Worm (Caenorhabditis elegans) whole organism, L4 larva: ENCODE results near the gene F54C9.14.

Experiments used
- F49E8.2 ChIP-seq: sonication (generic microtip); optimal IDR thresholded peaks from 2 replicates; lab custom pipeline; 2016; ENCODE audit warnings: missing compliant biosample characterization, mild to moderate bottlenecking, missing genetic modification characterization, borderline replicate concordance
- R02D3.7 ChIP-seq: fragments of 150-350 bp; sonication (generic microtip); optimal IDR thresholded peaks from 3 replicates; lab custom pipeline; 2014; ENCODE audit warnings: missing biosample characterization, missing genetic modification characterization
- T26A8.4 ChIP-seq: fragments of 200-800 bp; sonication (Bioruptor generic); IDR thresholded peaks from 2 replicates; pipeline ENCODE4 v1.3.6; 2022; ENCODE audit warnings: missing genetic modification characterization, missing compliant biosample characterization
- ZK337.2 ChIP-seq: fragments of 200-800 bp; sonication (Bioruptor generic); IDR thresholded peaks from 2 replicates; pipeline ENCODE4 v1.3.6; 2022; ENCODE audit warnings: missing genetic modification reagents, missing genetic modification characterization, missing compliant biosample characterization
- aha-1 ChIP-seq: fragments of 150-350 bp; peaks from one replicate; lab custom pipeline; 2014; ENCODE audit warnings: missing biosample characterization, missing genetic modification characterization
- attf-4 ChIP-seq: sonication (generic microtip); optimal IDR thresholded peaks from 3 replicates; lab custom pipeline; 2017; ENCODE audit warnings: missing biosample characterization, missing genetic modification characterization
- ceh-28 ChIP-seq: fragments of 150-350 bp; optimal IDR thresholded peaks from 2 replicates; lab custom pipeline; 2014; ENCODE audit warnings: missing biosample characterization, missing genetic modification reagents, missing genetic modification characterization
- ceh-82 ChIP-seq: sonication (generic microtip); optimal IDR thresholded peaks from 2 replicates; lab custom pipeline; 2017; ENCODE audit warnings: missing biosample characterization, missing genetic modification characterization
- cey-2 ChIP-seq: sonication (generic microtip); optimal IDR thresholded peaks from 3 replicates; lab custom pipeline; 2017; ENCODE audit warnings: missing genetic modification characterization, mild to moderate bottlenecking, missing compliant biosample characterization, antibody characterized with exemption, borderline replicate concordance; ENCODE audit not compliant: insufficient read depth
- daf-16 ChIP-seq, 3 experiments: sonication (generic microtip); optimal IDR thresholded peaks; 2 replicates each; lab custom pipeline; 2016 to 2017; ENCODE audit warnings: missing genetic modification characterization in 3 of 3, missing genetic modification reagents in 3 of 3, mild to moderate bottlenecking in 2 of 3, missing compliant biosample characterization in 2 of 3, missing biosample characterization in 1 of 3, moderate library complexity in 1 of 3
- daf-19 ChIP-seq: fragments of 200-800 bp; sonication (Bioruptor generic); conservative IDR thresholded peaks from 2 replicates; pipeline ENCODE4 v1.3.6; 2022; ENCODE audit warnings: missing genetic modification characterization, missing compliant biosample characterization
- dmd-8 ChIP-seq: fragments of 200-800 bp; sonication (Bioruptor generic); IDR thresholded peaks from 2 replicates; pipeline ENCODE4 v1.3.6; 2022; ENCODE audit warnings: missing genetic modification characterization, missing compliant biosample characterization
- dpl-1 ChIP-seq: fragments of 150-350 bp; optimal IDR thresholded peaks from 2 replicates; lab custom pipeline; 2014; ENCODE audit warnings: missing biosample characterization, missing genetic modification reagents, missing genetic modification characterization
- dve-1 ChIP-seq: sonication (generic microtip); optimal IDR thresholded peaks from 2 replicates; lab custom pipeline; 2017; ENCODE audit warnings: antibody characterized with exemption, mild to moderate bottlenecking, missing genetic modification characterization, missing compliant biosample characterization; ENCODE audit not compliant: insufficient read depth
- gei-8 ChIP-seq: fragments of 200-800 bp; sonication (Bioruptor generic); optimal IDR thresholded peaks from 2 replicates; lab custom pipeline; 2018; ENCODE audit warnings: mild to moderate bottlenecking, missing genetic modification characterization, missing compliant biosample characterization
- hmg-1.1 ChIP-seq: fragments of 200-800 bp; sonication (Bioruptor generic); IDR thresholded peaks from 2 replicates; pipeline ENCODE4 v1.3.6; 2022; ENCODE audit warnings: missing genetic modification reagents, missing genetic modification characterization, missing compliant biosample characterization
- lin-38 ChIP-seq: fragments of 200-800 bp; sonication (Bioruptor generic); IDR thresholded peaks from 2 replicates; pipeline ENCODE4 v1.3.6; 2022; ENCODE audit warnings: missing genetic modification reagents, missing genetic modification characterization, missing compliant biosample characterization
- lir-3 ChIP-seq: sonication (generic microtip); optimal IDR thresholded peaks from 2 replicates; lab custom pipeline; 2016; ENCODE audit warnings: mild to moderate bottlenecking, missing genetic modification characterization, missing compliant biosample characterization
- lsy-2 ChIP-seq, 2 experiments: fragments of 150-350 bp in 1 of 2; sonication (generic microtip) in 1 of 2; optimal IDR thresholded peaks; 2 replicates each; lab custom pipeline; 2014 to 2017; ENCODE audit warnings: missing biosample characterization in 2 of 2, missing genetic modification characterization in 2 of 2
- madf-5 ChIP-seq, 2 experiments: fragments of 200-800 bp; sonication (Bioruptor generic); IDR thresholded peaks; 2 replicates each; pipeline ENCODE4 v1.3.6; 2022; ENCODE audit warnings: missing compliant biosample characterization in 2 of 2, missing genetic modification characterization in 2 of 2
- mdl-1 ChIP-seq, 2 experiments: fragments of 150-350 bp in 1 of 2; sonication (generic microtip) in 1 of 2; optimal IDR thresholded peaks; 2 replicates each; lab custom pipeline; 2014 to 2017; ENCODE audit warnings: missing biosample characterization in 2 of 2, missing genetic modification characterization in 2 of 2
- mdt-29 ChIP-seq: fragments of 200-800 bp; sonication (Bioruptor generic); IDR thresholded peaks from 2 replicates; pipeline ENCODE4 v1.3.6; 2022; ENCODE audit warnings: missing genetic modification reagents, missing genetic modification characterization, missing compliant biosample characterization
- mes-2 ChIP-seq: sonication (generic microtip); optimal IDR thresholded peaks from 2 replicates; lab custom pipeline; 2016; ENCODE audit warnings: missing genotype, mild to moderate bottlenecking, missing genetic modification characterization, missing compliant biosample characterization; ENCODE audit not compliant: poor library complexity, severe bottlenecking
- nhr-11 ChIP-seq: fragments of 150-350 bp; optimal IDR thresholded peaks from 2 replicates; lab custom pipeline; 2014; ENCODE audit warnings: missing biosample characterization, missing genetic modification characterization
- nhr-28 ChIP-seq: fragments of 150-350 bp; optimal IDR thresholded peaks from 2 replicates; lab custom pipeline; 2014; ENCODE audit warnings: missing biosample characterization, missing genetic modification characterization
- nhr-41 ChIP-seq: fragments of 200-800 bp; sonication (Bioruptor generic); IDR thresholded peaks from 2 replicates; pipeline ENCODE4 v1.3.6; 2022; ENCODE audit warnings: missing genetic modification reagents, missing genetic modification characterization, missing compliant biosample characterization
- nhr-42 ChIP-seq: fragments of 200-800 bp; sonication (Bioruptor generic); IDR thresholded peaks from 2 replicates; pipeline ENCODE4 v1.3.6; 2022; ENCODE audit warnings: missing genetic modification characterization, missing compliant biosample characterization
- nhr-6 ChIP-seq: fragments of 150-350 bp; optimal IDR thresholded peaks from 2 replicates; lab custom pipeline; 2014; ENCODE audit warnings: missing biosample characterization, missing genetic modification characterization
- nhr-77 ChIP-seq: fragments of 150-350 bp; optimal IDR thresholded peaks from 2 replicates; lab custom pipeline; 2014; ENCODE audit warnings: missing biosample characterization, missing genetic modification characterization
- pha-4 ChIP-seq, 2 experiments: fragments of 150-350 bp in 1 of 2; fragments of 200-800 bp in 1 of 2; sonication (Bioruptor generic) in 1 of 2; IDR thresholded peaks in 1 of 2; optimal IDR thresholded peaks in 1 of 2; 2 replicates each; pipeline versions ENCODE4 v1.3.6 to Lab custom; 2014 to 2022; ENCODE audit warnings: missing genetic modification characterization in 2 of 2, missing genetic modification reagents in 2 of 2, missing biosample characterization in 1 of 2, missing compliant biosample characterization in 1 of 2
- php-3 ChIP-seq: fragments of 200-800 bp; sonication (Bioruptor generic); IDR thresholded peaks from 2 replicates; pipeline ENCODE4 v1.3.6; 2022; ENCODE audit warnings: missing genetic modification reagents, missing genetic modification characterization, missing compliant biosample characterization
- rbr-2 ChIP-seq: sonication (generic microtip); optimal IDR thresholded peaks from 2 replicates; lab custom pipeline; 2016; ENCODE audit warnings: missing genotype, missing genetic modification characterization, missing compliant biosample characterization
- snpc-1.2 ChIP-seq: fragments of 200-800 bp; sonication (Bioruptor generic); IDR thresholded peaks from 2 replicates; pipeline ENCODE4 v1.3.6; 2022; ENCODE audit warnings: missing genetic modification reagents, missing genetic modification characterization, missing compliant biosample characterization
- spr-3 ChIP-seq: fragments of 200-800 bp; sonication (Bioruptor generic); optimal IDR thresholded peaks from 2 replicates; lab custom pipeline; 2018; ENCODE audit warnings: mild to moderate bottlenecking, missing genetic modification characterization, missing compliant biosample characterization
- tag-97 ChIP-seq: fragments of 200-800 bp; sonication (Bioruptor generic); IDR thresholded peaks from 2 replicates; pipeline ENCODE4 v1.3.6; 2022; ENCODE audit warnings: missing genetic modification characterization, missing compliant biosample characterization
- unc-62 ChIP-seq, 3 experiments: fragments of 150-350 bp in 1 of 3; sonication (generic microtip); optimal IDR thresholded peaks in 2 of 3; peaks in 1 of 3; 1 replicate in 1 of 3; 2 replicates in 2 of 3; lab custom pipeline; 2014 to 2017; ENCODE audit warnings: missing biosample characterization in 3 of 3, missing genetic modification characterization in 3 of 3, missing genetic modification reagents in 3 of 3, missing genotype in 1 of 3
- zfp-2 ChIP-seq: sonication (generic microtip); optimal IDR thresholded peaks from 2 replicates; lab custom pipeline; 2016; ENCODE audit warnings: mild to moderate bottlenecking, missing genetic modification characterization, missing compliant biosample characterization
- ztf-11 ChIP-seq: fragments of 150-350 bp; optimal IDR thresholded peaks from 2 replicates; lab custom pipeline; 2014; ENCODE audit warnings: missing biosample characterization, missing genetic modification characterization

F54C9.14 gene

DNA sequence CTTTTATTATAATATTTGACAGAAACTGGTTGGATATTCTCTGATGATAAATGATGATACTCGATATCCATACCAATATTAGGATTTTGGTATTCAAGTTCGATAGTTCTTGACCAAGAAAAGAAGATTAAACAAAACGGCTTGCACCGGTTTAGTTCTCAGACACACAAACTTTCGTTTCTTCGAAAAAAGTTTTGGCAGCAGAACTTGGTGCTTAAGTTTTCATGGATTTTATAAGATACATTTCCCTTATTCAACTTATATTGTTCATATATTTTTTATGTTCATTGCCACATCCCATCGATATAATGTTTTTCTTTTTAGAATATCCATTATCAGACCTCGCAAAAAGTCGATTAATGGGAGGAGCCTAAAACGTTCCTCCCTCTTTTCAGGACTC is 28.6 kb downstream of the F54C9.14 start, which contains the start of gene aptf-4:
TSS of gene aptf-4 (plus strand) at position 301 of the 400 bp plus-strand sequence.
- TF ChIP-seq pha-4 (GFP tag; IDR thresholded peaks at IDR 0.05; lab: Robert Waterston, UW), result no peak
- TF ChIP-seq pha-4 (tag; optimal IDR thresholded peaks at IDR 0.05; lab: Kevin White, UChicago), result no peak
- no peak for TF ChIP-seq php-3 (GFP tag; lab: Robert Waterston, UW)
- no peak for TF ChIP-seq mes-2 (tag; lab: Kevin White, UChicago)
- no peak for TF ChIP-seq ceh-28 (tag; lab: Kevin White, UChicago)
- TF ChIP-seq aha-1, result no peak
- no peak for TF ChIP-seq madf-5 (GFP tag; IDR thresholded peaks at IDR 0.05; lab: Robert Waterston, UW)
- no peak for TF ChIP-seq tag-97 (GFP tag; lab: Robert Waterston, UW)
- no peak for TF ChIP-seq nhr-42
- no peak for TF ChIP-seq spr-3
- no peak for TF ChIP-seq nhr-28 (tag; lab: Kevin White, UChicago)
- TF ChIP-seq ztf-11, result no peak
- no peak for TF ChIP-seq lir-3 (tag; lab: Kevin White, UChicago)
- TF ChIP-seq dve-1 (tag; lab: Kevin White, UChicago), result no peak
- no peak for TF ChIP-seq attf-4 (tag; lab: Kevin White, UChicago)
- TF ChIP-seq T26A8.4 (GFP tag; lab: Robert Waterston, UW), result no peak
- no peak for TF ChIP-seq R02D3.7
- TF ChIP-seq mdl-1 (tag; optimal IDR thresholded peaks at IDR 0.05; lab: Kevin White, UChicago), result no peak
- TF ChIP-seq dpl-1 (GFP tag; lab: Kevin White, UChicago), result no peak

- TF ChIP-seq unc-62 (GFP tag; optimal IDR thresholded peaks at IDR 0.05 in 1 of 2; lab: Kevin White, UChicago) (peak in 1 of 2 experiments; percentile 94), unc-62 (tag; optimal IDR thresholded peaks at IDR 0.05; lab: Kevin White, UChicago) (no peak), lsy-2 (tag; optimal IDR thresholded peaks at IDR 0.05; lab: Kevin White, UChicago) (no peak)
Measured at ce11 chrII:8593840-8594625, 31.9 kb downstream of the F54C9.14 start, which contains the start of gene aptf-3. aptf-3 (plus strand) TSS chrII:8594190.

DNA sequence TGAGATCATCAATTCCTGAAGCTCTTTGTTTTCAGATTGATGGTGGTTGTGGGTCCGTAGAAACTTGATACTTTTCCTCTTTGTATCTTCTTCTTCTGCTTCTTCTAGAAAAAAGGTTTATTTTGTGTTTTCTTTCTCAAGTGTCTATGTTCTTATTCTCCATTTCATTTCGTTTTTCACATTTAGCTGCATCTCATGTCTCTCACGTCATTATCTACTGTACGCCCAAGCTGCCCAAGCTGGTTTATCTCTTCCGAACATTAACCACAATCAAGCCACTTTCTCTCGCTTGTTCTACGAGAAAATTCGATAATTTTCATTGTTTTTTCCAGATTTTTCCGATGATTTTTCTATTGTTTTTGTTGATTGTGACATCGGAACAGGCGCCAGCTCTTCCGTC is 37.1 kb downstream of the F54C9.14 start, which contains the start of gene F28C6.5:
TSS of gene F28C6.5 (plus strand) at position 301 of the 400 bp plus-strand sequence.
- TF ChIP-seq ceh-82 (no peak), mdt-29 (GFP tag; lab: Robert Waterston, UW) (no peak), gei-8 (GFP tag; lab: Kevin White, UChicago) (no peak), daf-16 (GFP tag; optimal IDR thresholded peaks at IDR 0.05; lab: Kevin White, UChicago) (no peak), daf-16 (tag; optimal IDR thresholded peaks at IDR 0.05; lab: Kevin White, UChicago) (no peak), zfp-2 (tag; lab: Kevin White, UChicago) (no peak), lsy-2 (tag; optimal IDR thresholded peaks at IDR 0.05; lab: Kevin White, UChicago) (no peak), attf-4 (tag; lab: Kevin White, UChicago) (no peak)

DNA sequence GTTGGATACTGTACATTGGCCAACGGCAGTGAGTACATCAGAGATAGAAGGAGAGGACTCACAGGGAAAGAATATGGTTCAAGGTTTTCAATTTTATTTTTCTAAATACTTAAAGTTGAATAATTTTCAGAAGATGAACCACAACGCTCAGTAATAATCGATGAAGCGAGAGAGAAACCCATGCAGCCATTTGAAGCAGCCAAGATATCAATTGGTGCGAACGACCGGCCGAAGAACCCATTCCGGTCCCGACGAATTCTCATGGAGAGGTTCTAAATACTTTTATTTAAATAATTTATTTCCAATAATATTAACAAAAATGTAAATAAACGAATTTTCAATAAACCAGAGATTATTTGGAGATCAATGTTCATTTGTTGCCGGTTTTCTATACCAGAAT is 38.1 kb downstream of the F54C9.14 start, which contains the start of gene pigg-1:
TSS of gene pigg-1 (minus strand) at position 101 of the 400 bp plus-strand sequence.
- TF ChIP-seq aha-1 (peak; percentile 30), nhr-11 (no peak), F49E8.2 (tag; lab: Kevin White, UChicago) (no peak)

- TF ChIP-seq dmd-8 (GFP tag; lab: Robert Waterston, UW), result no peak
- peak; percentile 23 for TF ChIP-seq nhr-11
- TF ChIP-seq gei-8 (GFP tag; lab: Kevin White, UChicago), result no peak
- peak; percentile 78 for TF ChIP-seq mes-2 (tag; lab: Kevin White, UChicago)
- no peak for TF ChIP-seq daf-19 (GFP tag; lab: Robert Waterston, UW)
- 0 out of 2 replicates have a peak, but pooled peaks have one; percentile 21 for TF ChIP-seq hmg-1.1 (GFP tag; lab: Robert Waterston, UW)
- TF ChIP-seq lin-38 (GFP tag; lab: Robert Waterston, UW), result peak; percentile 63
- no peak for TF ChIP-seq snpc-1.2 (GFP tag; lab: Robert Waterston, UW)
- TF ChIP-seq nhr-41 (GFP tag; lab: Robert Waterston, UW), result no peak
- no peak for TF ChIP-seq cey-2 (tag; lab: Kevin White, UChicago)
- TF ChIP-seq rbr-2, result peak; percentile 32
- peak; percentile 15 for TF ChIP-seq nhr-6 (tag; lab: Kevin White, UChicago)
- TF ChIP-seq ZK337.2 (GFP tag; lab: Robert Waterston, UW), result no peak
- no peak for TF ChIP-seq mdt-29 (GFP tag; lab: Robert Waterston, UW)
- peak; percentile 57 for TF ChIP-seq nhr-77 (tag; lab: Kevin White, UChicago)
- TF ChIP-seq dpl-1 (GFP tag; lab: Kevin White, UChicago), result peak; percentile 70
- TF ChIP-seq aha-1, result peak; percentile 61
Measured at ce11 chrII:8602337-8602944, 40.3 kb downstream of the F54C9.14 start, which contains the start of the genes cpf-1 and rpl-26. cpf-1 (minus strand) TSS chrII:8602440. rpl-26 (plus strand) TSS chrII:8602785.
